Worm (Caenorhabditis elegans): ENCODE results near the gene srsx-37.

The srsx-37 gene

ce11 chrV:15238552-15238951 is 20.4 kb downstream of the srsx-37 start, which contains the start of gene srw-12:
Gene srw-12, minus strand, starts transcription at chrV:15238652.
- no peak for TF ChIP-seq sup-37 (GFP tag; optimal IDR thresholded peaks at IDR 0.05)
- TF ChIP-seq jun-1 (tag; optimal IDR thresholded peaks at IDR 0.05), result no peak
- no peak for TF ChIP-seq lin-15B (tag; optimal IDR thresholded peaks at IDR 0.05)
- TF ChIP-seq lsy-2 (tag; optimal IDR thresholded peaks at IDR 0.05), result no peak
- TF ChIP-seq snpc-4 (tag; optimal IDR thresholded peaks at IDR 0.05), result no peak
- no peak for TF ChIP-seq swsn-7 (tag; optimal IDR thresholded peaks at IDR 0.05)
- no peak for TF ChIP-seq mab-9 (GFP tag; IDR thresholded peaks at IDR 0.05)
- no peak for TF ChIP-seq isw-1 (GFP tag; IDR thresholded peaks at IDR 0.05)

ce11 chrV:15235661-15236060 is 23.3 kb downstream of the srsx-37 start, which contains the start of gene nhr-164:
Gene nhr-164, minus strand, starts transcription at chrV:15235761.
- no peak for TF ChIP-seq pag-3 (tag; optimal IDR thresholded peaks at IDR 0.05; ENCODE audit: borderline replicate concordance, insufficient read depth)
- no peak for TF ChIP-seq unc-98 (GFP tag; IDR thresholded peaks at IDR 0.05)
- TF ChIP-seq pqm-1 (tag; optimal IDR thresholded peaks at IDR 0.05), result no peak
- TF ChIP-seq fkh-10 (GFP tag; optimal IDR thresholded peaks at IDR 0.05), result no peak
- no peak for TF ChIP-seq nhr-19 (GFP tag; conservative IDR thresholded peaks at IDR 0.05)
- TF ChIP-seq mdl-1 (tag; optimal IDR thresholded peaks at IDR 0.05), result no peak
- no peak for TF ChIP-seq tlp-1 (tag; optimal IDR thresholded peaks at IDR 0.05)
- no peak for TF ChIP-seq C04F5.9 (tag; optimal IDR thresholded peaks at IDR 0.05)
- TF ChIP-seq lin-35 (GFP tag; optimal IDR thresholded peaks at IDR 0.05), result no peak
- TF ChIP-seq lin-15B (tag; optimal IDR thresholded peaks at IDR 0.05), result no peak
- no peak for TF ChIP-seq snpc-4 (tag; optimal IDR thresholded peaks at IDR 0.05)
- TF ChIP-seq pax-3 (tag; optimal IDR thresholded peaks at IDR 0.05), result no peak
- no peak for TF ChIP-seq efl-3 (GFP tag; optimal IDR thresholded peaks at IDR 0.05)
- no peak for TF ChIP-seq unc-86 (tag; optimal IDR thresholded peaks at IDR 0.05)

ce11 chrV:15232200-15232599 is 26.7 kb downstream of the srsx-37 start, which contains the start of gene srw-13:
Gene srw-13, plus strand, starts transcription at chrV:15232500.
- TF ChIP-seq zip-4 (GFP tag; optimal IDR thresholded peaks at IDR 0.05) (no peak), pag-3 (tag; optimal IDR thresholded peaks at IDR 0.05; ENCODE audit: borderline replicate concordance, insufficient read depth) (no peak), skn-1 (tag; optimal IDR thresholded peaks at IDR 0.05) (no peak), vab-15 (tag; optimal IDR thresholded peaks at IDR 0.05) (no peak), mef-2 (tag; optimal IDR thresholded peaks at IDR 0.05) (no peak)

ce11 chrV:15230243-15230642 is 28.7 kb downstream of the srsx-37 start, which contains the start of gene srw-15:
Gene srw-15, plus strand, starts transcription at chrV:15230543.
- TF ChIP-seq ztf-4 (tag; optimal IDR thresholded peaks at IDR 0.05) (no peak), efl-1 (optimal IDR thresholded peaks at IDR 0.05) (no peak), efl-1 (GFP tag; optimal IDR thresholded peaks at IDR 0.05 in 1 of 2) (peak in 1 of 2 experiments; percentile 60)

ce11 chrV:15226206-15226605 is 32.7 kb downstream of the srsx-37 start:
- TF ChIP-seq elt-2 (tag; optimal IDR thresholded peaks at IDR 0.05) (peak; percentile 79), tlp-1 (tag; optimal IDR thresholded peaks at IDR 0.05) (peak; percentile 45), fos-1 (tag; optimal IDR thresholded peaks at IDR 0.05) (no peak)

- TF ChIP-seq aly-2 (tag; optimal IDR thresholded peaks at IDR 0.05) (no peak), elt-2 (tag; optimal IDR thresholded peaks at IDR 0.05) (no peak), ztf-4 (tag; optimal IDR thresholded peaks at IDR 0.05) (no peak), F16B12.6 (tag; optimal IDR thresholded peaks at IDR 0.05) (no peak), skn-1 (tag; optimal IDR thresholded peaks at IDR 0.05) (no peak), unc-86 (tag; optimal IDR thresholded peaks at IDR 0.05) (no peak), fos-1 (tag; optimal IDR thresholded peaks at IDR 0.05) (no peak), fkh-8 (tag; optimal IDR thresholded peaks at IDR 0.05) (no peak)
Measured at ce11 chrV:15225650-15226049, 33.3 kb downstream of the srsx-37 start, which contains the start of gene srw-14. Gene srw-14, plus strand, starts transcription at chrV:15225950.

Data from whole organism, L1 larva.